Fruit fly (Drosophila melanogaster) whole organism, embryonic: ENCODE data around the gene NK7.1.
A peak's percentile ranks its signal among the peaks of the same experiment; 100 is the strongest.

Experiments used
- ATbp ChIP-seq: fragments of 200-800 bp; sonication (Bioruptor generic); optimal IDR thresholded peaks from 2 replicates; lab custom pipeline; 2017; ENCODE audit warnings: missing biosample characterization, mild to moderate bottlenecking, missing genetic modification characterization, missing genetic modification reagents
- Abd-B ChIP-seq: fragments of 200-800 bp; sonication (Bioruptor generic); optimal IDR thresholded peaks from 2 replicates; lab custom pipeline; 2018; ENCODE audit warnings: missing biosample characterization, mild to moderate bottlenecking, missing genetic modification characterization, moderate library complexity
- CG12659 ChIP-seq: fragments of 200-800 bp; sonication (Bioruptor generic); optimal IDR thresholded peaks from 3 replicates; lab custom pipeline; 2017; ENCODE audit warnings: mild to moderate bottlenecking, missing biosample characterization, missing genetic modification reagents, missing genetic modification characterization
- CG13123 ChIP-seq: fragments of 200-800 bp; sonication (Bioruptor generic); optimal IDR thresholded peaks from 2 replicates; lab custom pipeline; 2016; ENCODE audit warnings: missing biosample characterization, missing genetic modification characterization
- CG17385 ChIP-seq: fragments of 200-800 bp; sonication (Bioruptor generic); optimal IDR thresholded peaks from 3 replicates; lab custom pipeline; 2018; ENCODE audit warnings: missing biosample characterization, mild to moderate bottlenecking, missing genetic modification characterization
- CG1832 ChIP-seq: fragments of 200-800 bp; sonication (Bioruptor generic); optimal IDR thresholded peaks from 2 replicates; lab custom pipeline; 2017; ENCODE audit warnings: missing biosample characterization, mild to moderate bottlenecking, missing genetic modification characterization, inconsistent platforms
- CG18599 ChIP-seq: fragments of 200-800 bp; sonication (Bioruptor generic); optimal IDR thresholded peaks from 3 replicates; lab custom pipeline; 2017; ENCODE audit warnings: missing biosample characterization, missing genetic modification characterization, mild to moderate bottlenecking, moderate library complexity, missing genetic modification reagents
- CG18619 ChIP-seq: fragments of 200-800 bp; sonication (Bioruptor generic); optimal IDR thresholded peaks from 3 replicates; lab custom pipeline; 2017; ENCODE audit warnings: missing biosample characterization, mild to moderate bottlenecking, missing genetic modification characterization
- CG2120 ChIP-seq: fragments of 200-800 bp; sonication (Bioruptor generic); optimal IDR thresholded peaks from 3 replicates; lab custom pipeline; 2016; ENCODE audit warnings: missing biosample characterization, missing genetic modification characterization
- CG31441 ChIP-seq: fragments of 200-800 bp; sonication (Bioruptor generic); IDR thresholded peaks from 2 replicates; pipeline ENCODE4 v1.3.6; 2022; ENCODE audit warnings: missing biosample characterization, missing genetic modification characterization
- CG34376 ChIP-seq: fragments of 200-800 bp; sonication (Bioruptor generic); optimal IDR thresholded peaks from 2 replicates; lab custom pipeline; 2018; ENCODE audit warnings: missing biosample characterization, mild to moderate bottlenecking, missing genetic modification characterization
- CG43689 ChIP-seq: fragments of 200-800 bp; sonication (Bioruptor generic); IDR thresholded peaks from 2 replicates; pipeline ENCODE4 v1.3.6; 2022; ENCODE audit warnings: missing biosample characterization, missing genetic modification characterization
- CG6254 ChIP-seq: fragments of 200-800 bp; sonication (Bioruptor generic); optimal IDR thresholded peaks from 3 replicates; lab custom pipeline; 2017; ENCODE audit warnings: mild to moderate bottlenecking, missing biosample characterization, missing genetic modification reagents, missing genetic modification characterization
- CG6689 ChIP-seq: fragments of 200-800 bp; sonication (Bioruptor generic); IDR thresholded peaks from 2 replicates; pipeline ENCODE4 v1.3.6; 2022; ENCODE audit warnings: missing biosample characterization, missing genetic modification characterization
- CG6791 ChIP-seq: fragments of 200-800 bp; sonication (Bioruptor generic); IDR thresholded peaks from 3 replicates; pipeline ENCODE4 v1.3.6; 2022; ENCODE audit warnings: missing biosample characterization, missing genetic modification characterization; ENCODE audit not compliant: partially characterized antibody
- CG6854 ChIP-seq: fragments of 200-800 bp; sonication (Bioruptor generic); optimal IDR thresholded peaks from 3 replicates; lab custom pipeline; 2017; ENCODE audit warnings: missing biosample characterization, mild to moderate bottlenecking, missing genetic modification characterization
- CG8388 ChIP-seq: fragments of 200-800 bp; sonication (Bioruptor generic); optimal IDR thresholded peaks from 2 replicates; lab custom pipeline; 2019; ENCODE audit warnings: missing biosample characterization, mild to moderate bottlenecking, missing genetic modification characterization, moderate library complexity
- CHES-1-like ChIP-seq: fragments of 200-800 bp; sonication (Bioruptor generic); optimal IDR thresholded peaks from 2 replicates; lab custom pipeline; 2016; ENCODE audit warnings: missing biosample characterization, missing genetic modification characterization
- Doc2 ChIP-seq: fragments of 200-800 bp; sonication (Bioruptor generic); IDR thresholded peaks from 2 replicates; pipeline ENCODE4 v1.3.6; 2022; ENCODE audit warnings: missing biosample characterization, missing genetic modification characterization
- Eip74EF ChIP-seq, 2 experiments: fragments of 200-800 bp in 1 of 2; fragments of >200 bp in 1 of 2; sonication (Bioruptor generic) in 1 of 2; optimal IDR thresholded peaks; 2 replicates each; lab custom pipeline; 2017 to 2019; ENCODE audit warnings: missing biosample characterization in 2 of 2, missing genetic modification characterization in 2 of 2, mild to moderate bottlenecking in 1 of 2, moderate library complexity in 1 of 2
- Ets65A ChIP-seq: fragments of 200-800 bp; sonication (Bioruptor generic); peaks from one replicate; lab custom pipeline; 2016; ENCODE audit warnings: missing biosample characterization, missing genetic modification characterization
- Ets97D ChIP-seq: fragments of 200-800 bp; sonication (Bioruptor generic); optimal IDR thresholded peaks from 3 replicates; lab custom pipeline; 2016; ENCODE audit warnings: missing biosample characterization, missing genetic modification characterization
- Fer1 ChIP-seq: fragments of 200-800 bp; sonication (Bioruptor generic); optimal IDR thresholded peaks from 2 replicates; lab custom pipeline; 2017; ENCODE audit warnings: missing biosample characterization, mild to moderate bottlenecking, missing genetic modification characterization
- HLH54F ChIP-seq: fragments of 200-800 bp; sonication (Bioruptor generic); optimal IDR thresholded peaks from 3 replicates; lab custom pipeline; 2016; ENCODE audit warnings: missing biosample characterization, missing genetic modification characterization
- Hmr ChIP-seq: fragments of 200-800 bp; sonication (Bioruptor generic); optimal IDR thresholded peaks from 3 replicates; lab custom pipeline; 2017; ENCODE audit warnings: mild to moderate bottlenecking, missing biosample characterization, missing genetic modification reagents, missing genetic modification characterization
- Hr39 ChIP-seq: fragments of >200 bp; optimal IDR thresholded peaks from 2 replicates; lab custom pipeline; 2017
- Hsf ChIP-seq: fragments of 200-800 bp; sonication (Bioruptor generic); optimal IDR thresholded peaks from 3 replicates; lab custom pipeline; 2016; ENCODE audit warnings: missing biosample characterization, missing genetic modification characterization
- MESR4 ChIP-seq: fragments of 200-800 bp; sonication (Bioruptor generic); optimal IDR thresholded peaks from 2 replicates; lab custom pipeline; 2018; ENCODE audit warnings: missing biosample characterization, mild to moderate bottlenecking, missing genetic modification characterization, moderate library complexity
- Mes4 ChIP-seq: fragments of 200-800 bp; sonication (Bioruptor generic); optimal IDR thresholded peaks from 2 replicates; lab custom pipeline; 2016; ENCODE audit warnings: missing biosample characterization, missing genetic modification characterization
- Nf-YC ChIP-seq: fragments of 200-800 bp; optimal IDR thresholded peaks from 3 replicates; lab custom pipeline; 2019; ENCODE audit warnings: missing biosample characterization, mild to moderate bottlenecking, missing genetic modification characterization, moderate library complexity
- Opbp ChIP-seq: fragments of 200-800 bp; sonication (Bioruptor generic); IDR thresholded peaks from 3 replicates; pipeline ENCODE4 v1.3.6; 2022; ENCODE audit warnings: missing biosample characterization, missing genetic modification characterization; ENCODE audit not compliant: partially characterized antibody
- Xbp1 ChIP-seq: fragments of 200-800 bp; sonication (Bioruptor generic); optimal IDR thresholded peaks from 3 replicates; lab custom pipeline; 2016; ENCODE audit warnings: missing biosample characterization, mild to moderate bottlenecking, missing genetic modification characterization
- chif ChIP-seq, 2 experiments: fragments of 200-800 bp; sonication (Bioruptor generic); optimal IDR thresholded peaks; 3 replicates each; lab custom pipeline; 2016; ENCODE audit warnings: missing biosample characterization in 2 of 2, missing genetic modification characterization in 2 of 2
- da ChIP-seq: fragments of 200-800 bp; sonication (Bioruptor generic); optimal IDR thresholded peaks from 2 replicates; lab custom pipeline; 2016; ENCODE audit warnings: missing biosample characterization, missing genetic modification characterization
- danr ChIP-seq: fragments of 200-800 bp; sonication (Bioruptor generic); IDR thresholded peaks from 2 replicates; pipeline ENCODE4 v1.3.6; 2022; ENCODE audit warnings: missing biosample characterization, missing genetic modification characterization
- dysf ChIP-seq: fragments of 200-800 bp; sonication (Bioruptor generic); IDR thresholded peaks from 3 replicates; pipeline ENCODE4 v1.3.6; 2022; ENCODE audit warnings: missing biosample characterization, missing genetic modification characterization
- en ChIP-seq: fragments of 200-800 bp; sonication (Bioruptor generic); optimal IDR thresholded peaks from 2 replicates; lab custom pipeline; 2016; ENCODE audit warnings: missing biosample characterization, missing genetic modification characterization
- fd96Cb ChIP-seq: fragments of 200-800 bp; sonication (Bioruptor generic); optimal IDR thresholded peaks from 2 replicates; lab custom pipeline; 2018; ENCODE audit warnings: missing biosample characterization, mild to moderate bottlenecking, missing genetic modification characterization, moderate library complexity
- gce ChIP-seq: fragments of 200-800 bp; sonication (Bioruptor generic); IDR thresholded peaks from 3 replicates; pipeline ENCODE4 v1.3.6; 2022; ENCODE audit warnings: missing biosample characterization, missing genetic modification characterization
- gem ChIP-seq: fragments of 200-800 bp; sonication (Bioruptor generic); optimal IDR thresholded peaks from 2 replicates; lab custom pipeline; 2019; ENCODE audit warnings: missing biosample characterization, mild to moderate bottlenecking, missing genetic modification characterization, moderate library complexity
- insv ChIP-seq, 2 experiments: fragments of 200-800 bp; sonication (Bioruptor generic); optimal IDR thresholded peaks; 3 replicates each; lab custom pipeline; 2016 to 2018; ENCODE audit warnings: missing biosample characterization in 2 of 2, missing genetic modification characterization in 2 of 2
- jumu ChIP-seq: fragments of 200-800 bp; sonication (Bioruptor generic); optimal IDR thresholded peaks from 3 replicates; lab custom pipeline; 2016; ENCODE audit warnings: missing biosample characterization, missing genetic modification characterization
- ken ChIP-seq: fragments of 200-800 bp; sonication (Bioruptor generic); IDR thresholded peaks from 3 replicates; pipeline ENCODE4 v1.3.6; 2022; ENCODE audit warnings: missing biosample characterization, missing genetic modification characterization
- mam ChIP-seq: fragments of 200-800 bp; sonication (Bioruptor generic); optimal IDR thresholded peaks from 3 replicates; lab custom pipeline; 2016; ENCODE audit warnings: missing biosample characterization, missing genetic modification characterization
- oc ChIP-seq: fragments of 200-800 bp; sonication (Bioruptor generic); optimal IDR thresholded peaks from 2 replicates; lab custom pipeline; 2018; ENCODE audit warnings: missing biosample characterization, mild to moderate bottlenecking, missing genetic modification characterization, moderate library complexity
- repo ChIP-seq: fragments of 200-800 bp; sonication (Bioruptor generic); optimal IDR thresholded peaks from 2 replicates; lab custom pipeline; 2016; ENCODE audit warnings: missing biosample characterization, missing genetic modification characterization
- row ChIP-seq: fragments of 200-800 bp; sonication (Bioruptor generic); IDR thresholded peaks from 3 replicates; pipeline ENCODE4 v1.3.6; 2022; ENCODE audit warnings: missing biosample characterization, missing genetic modification characterization
- sc ChIP-seq, 3 experiments: fragments of >200 bp in 2 of 3; fragments of 200-800 bp in 1 of 3; sonication (Bioruptor generic) in 1 of 3; optimal IDR thresholded peaks; 2 replicates in 2 of 3; 3 replicates in 1 of 3; lab custom pipeline; 2017; ENCODE audit warnings: mild to moderate bottlenecking in 1 of 3, missing biosample characterization in 1 of 3, missing genetic modification characterization in 1 of 3, missing genetic modification reagents in 1 of 3
- trem ChIP-seq: fragments of 200-800 bp; optimal IDR thresholded peaks from 3 replicates; lab custom pipeline; 2019; ENCODE audit warnings: missing biosample characterization, mild to moderate bottlenecking, missing genetic modification characterization, moderate library complexity
- vnd ChIP-seq: fragments of 200-800 bp; sonication (Bioruptor generic); IDR thresholded peaks from 3 replicates; pipeline ENCODE4 v1.3.6; 2022; ENCODE audit warnings: missing biosample characterization, missing genetic modification characterization; ENCODE audit not compliant: partially characterized antibody
- zfh2 ChIP-seq: fragments of 200-800 bp; sonication (Bioruptor generic); optimal IDR thresholded peaks from 2 replicates; lab custom pipeline; 2016; ENCODE audit warnings: missing biosample characterization, missing genetic modification characterization

The NK7.1 gene

dm6 chr3R:14351418-14351817 lies 21.3 kb downstream of the NK7.1 start (continued):
- no peak for TF ChIP-seq Hr39 (lab: Kevin White, UChicago)
- no peak for TF ChIP-seq CG13123 (GFP tag; lab: Kevin White, UChicago)
- TF ChIP-seq insv (GFP tag; optimal IDR thresholded peaks at IDR 0.05; lab: Kevin White, UChicago): no peak
- peak; percentile 58 for TF ChIP-seq Hmr
- no peak for TF ChIP-seq ken (GFP tag; lab: Robert Waterston, UW)
- TF ChIP-seq CG43689: no peak
- no peak for TF ChIP-seq CG6791
- peak; percentile 65 for TF ChIP-seq CG18599
- TF ChIP-seq Ets65A (GFP tag; lab: Kevin White, UChicago): peak; percentile 40
- no peak for TF ChIP-seq Ets97D (GFP tag; lab: Kevin White, UChicago)
- no peak for TF ChIP-seq Mes4 (GFP tag; lab: Kevin White, UChicago)
- TF ChIP-seq Xbp1 (GFP tag; lab: Kevin White, UChicago): peak; percentile 39
- no peak for TF ChIP-seq vnd
- TF ChIP-seq trem (tag; lab: Kevin White, UChicago): no peak
- no peak for TF ChIP-seq CG1832 (GFP tag; lab: Kevin White, UChicago)
- peak; percentile 32 for TF ChIP-seq fd96Cb
- TF ChIP-seq row (GFP tag; lab: Robert Waterston, UW): peak; percentile 68
- no peak for TF ChIP-seq zfh2
- peak; percentile 16; the same call in 1 of the 2 replicates for TF ChIP-seq CG6689
- no peak for TF ChIP-seq Abd-B (GFP tag; lab: Kevin White, UChicago)
- peak; percentile 51; the same call in 1 of the 2 replicates for TF ChIP-seq CG31441 (GFP tag; lab: Robert Waterston, UW)
- peak; percentile 16 for TF ChIP-seq CG12659
- TF ChIP-seq MESR4 (GFP tag; lab: Kevin White, UChicago): no peak
- TF ChIP-seq CHES-1-like (GFP tag; lab: Kevin White, UChicago): no peak
- TF ChIP-seq Hsf (GFP tag; lab: Kevin White, UChicago): peak; percentile 27
- TF ChIP-seq ATbp (GFP tag; lab: Kevin White, UChicago): no peak
- TF ChIP-seq oc (tag; lab: Kevin White, UChicago): peak; percentile 4
- TF ChIP-seq da (GFP tag; lab: Kevin White, UChicago): no peak
- peak in 1 of 2 experiments; percentile 16 for TF ChIP-seq Eip74EF (GFP tag; optimal IDR thresholded peaks at IDR 0.05; lab: Kevin White, UChicago)
- TF ChIP-seq CG2120 (GFP tag; lab: Kevin White, UChicago): peak; percentile 66
- peak; percentile 38 for TF ChIP-seq CG18619
- TF ChIP-seq chif (GFP tag; optimal IDR thresholded peaks at IDR 0.05; lab: Kevin White, UChicago): no peak
- TF ChIP-seq Nf-YC (tag; lab: Kevin White, UChicago): no peak
- TF ChIP-seq Fer1 (GFP tag; lab: Kevin White, UChicago): peak; percentile 57
- TF ChIP-seq dysf (GFP tag; lab: Robert Waterston, UW): 0 out of 3 replicates have a peak, but pooled peaks have one; percentile 20
- peak; percentile 16 for TF ChIP-seq mam
- TF ChIP-seq CG8388 (GFP tag; lab: Kevin White, UChicago): no peak
- peak; percentile 44 for TF ChIP-seq CG17385
- TF ChIP-seq Doc2 (GFP tag; lab: Robert Waterston, UW): no peak
- no peak for TF ChIP-seq en
- no peak for TF ChIP-seq Opbp
- TF ChIP-seq CG34376 (GFP tag; lab: Kevin White, UChicago): no peak
- TF ChIP-seq gem (tag; lab: Kevin White, UChicago): peak; percentile 60
- peak; percentile 37 for TF ChIP-seq CG6854 (GFP tag; lab: Kevin White, UChicago)
- no peak for TF ChIP-seq CG6254 (GFP tag; lab: Kevin White, UChicago)
- no peak for TF ChIP-seq repo (GFP tag; lab: Kevin White, UChicago)
- TF ChIP-seq gce (GFP tag; lab: Robert Waterston, UW): no peak
- no peak for TF ChIP-seq HLH54F
- no peak for TF ChIP-seq danr (GFP tag; lab: Robert Waterston, UW)
- no peak for TF ChIP-seq jumu
- no peak for TF ChIP-seq sc (optimal IDR thresholded peaks at IDR 0.05; lab: Kevin White, UChicago)
- peak; percentile 23 for TF ChIP-seq sc (GFP tag; optimal IDR thresholded peaks at IDR 0.05; lab: Kevin White, UChicago)
